Fruit fly (Drosophila melanogaster) whole organism, wandering third instar larva: ENCODE measurements around the gene okr.

Experiments
- Abd-B ChIP-seq: fragments of >200 bp; optimal IDR thresholded peaks from 2 replicates; lab custom pipeline; 2017; ENCODE audit warnings: missing biosample characterization, missing genetic modification characterization
- CG32264 ChIP-seq: fragments of 200-800 bp; sonication (Bioruptor generic); optimal IDR thresholded peaks from 2 replicates; lab custom pipeline; 2016; ENCODE audit warnings: missing biosample characterization, missing genetic modification characterization
- CG9705 ChIP-seq: fragments of 200-800 bp; sonication (Bioruptor generic); optimal IDR thresholded peaks from 2 replicates; lab custom pipeline; 2018; ENCODE audit warnings: missing biosample characterization, mild to moderate bottlenecking, missing genetic modification characterization
- Dfd ChIP-seq: fragments of >200 bp; optimal IDR thresholded peaks from 2 replicates; lab custom pipeline; 2017; ENCODE audit warnings: missing biosample characterization, missing genetic modification characterization
- Dif ChIP-seq: fragments of 200-275, 200-300 bp; sonication (Bioruptor generic); optimal IDR thresholded peaks from 2 replicates; lab custom pipeline; 2018; ENCODE audit warnings: missing biosample characterization, missing genetic modification characterization; ENCODE audit not compliant: partially characterized antibody
- GATAd ChIP-seq: sonication (Bioruptor generic); optimal IDR thresholded peaks from 2 replicates; lab custom pipeline; 2016; ENCODE audit warnings: missing biosample characterization, missing genetic modification characterization
- HLH106 ChIP-seq: fragments of 200-800 bp; optimal IDR thresholded peaks from 3 replicates; lab custom pipeline; 2019; ENCODE audit warnings: missing biosample characterization, mild to moderate bottlenecking, missing genetic modification characterization, moderate library complexity
- Hnf4 ChIP-seq: fragments of 200-800 bp; sonication (Bioruptor generic); optimal IDR thresholded peaks from 2 replicates; lab custom pipeline; 2016; ENCODE audit warnings: missing biosample characterization, mild to moderate bottlenecking, missing genetic modification characterization
- Hr78 ChIP-seq: fragments of >200 bp; optimal IDR thresholded peaks from 2 replicates; lab custom pipeline; 2017; ENCODE audit warnings: missing biosample characterization, missing genetic modification characterization
- Hr83 ChIP-seq: fragments of 200-300 bp; sonication (Bioruptor generic); optimal IDR thresholded peaks from 2 replicates; lab custom pipeline; 2016; ENCODE audit warnings: missing biosample characterization, mild to moderate bottlenecking, missing genetic modification characterization, moderate library complexity; ENCODE audit not compliant: poor library complexity, severe bottlenecking
- Jra ChIP-seq: sonication (Bioruptor generic); optimal IDR thresholded peaks from 2 replicates; lab custom pipeline; 2016; ENCODE audit warnings: missing biosample characterization, missing genetic modification characterization
- Mio ChIP-seq: sonication (Bioruptor generic); optimal IDR thresholded peaks from 2 replicates; lab custom pipeline; 2016; ENCODE audit warnings: missing biosample characterization, missing genetic modification characterization
- Myc ChIP-seq: fragments of >200 bp; optimal IDR thresholded peaks from 2 replicates; lab custom pipeline; 2017
- N ChIP-seq: fragments of >200 bp; optimal IDR thresholded peaks from 2 replicates; lab custom pipeline; 2018; ENCODE audit warnings: missing biosample characterization, missing external identifiers, missing genetic modification characterization
- OdsH ChIP-seq: fragments of 200-800 bp; sonication (Bioruptor generic); optimal IDR thresholded peaks from 2 replicates; lab custom pipeline; 2016; ENCODE audit warnings: missing biosample characterization, mild to moderate bottlenecking, missing genetic modification characterization
- Rel ChIP-seq, 2 experiments: fragments of 200-800 bp; sonication (Bioruptor generic) in 1 of 2; optimal IDR thresholded peaks; 2 replicates in 1 of 2; 3 replicates in 1 of 2; lab custom pipeline; 2016 to 2019; ENCODE audit warnings: mild to moderate bottlenecking in 2 of 2, missing biosample characterization in 2 of 2, missing genetic modification characterization in 2 of 2, moderate library complexity in 1 of 2
- Sp1 ChIP-seq: fragments of 200-800 bp; sonication (Bioruptor generic); optimal IDR thresholded peaks from 3 replicates; lab custom pipeline; 2019; ENCODE audit warnings: missing biosample characterization, mild to moderate bottlenecking, missing genetic modification characterization, moderate library complexity
- Vsx2 ChIP-seq: fragments of 200-300, 225-300 bp; sonication (Bioruptor generic); optimal IDR thresholded peaks from 2 replicates; lab custom pipeline; 2018; ENCODE audit warnings: missing biosample characterization, missing genetic modification characterization; ENCODE audit not compliant: partially characterized antibody
- br ChIP-seq: fragments of 200-800 bp; sonication (Bioruptor generic); optimal IDR thresholded peaks from 2 replicates; lab custom pipeline; 2016; ENCODE audit warnings: missing biosample characterization, missing genetic modification characterization
- dl ChIP-seq, 2 experiments: fragments of 175-275, 200-275 bp in 1 of 2; fragments of 200-275 bp in 1 of 2; sonication (Bioruptor generic); optimal IDR thresholded peaks; lab custom pipeline; 2018; ENCODE audit warnings: mild to moderate bottlenecking in 2 of 2, missing biosample characterization in 2 of 2, missing genetic modification characterization in 2 of 2, moderate library complexity in 2 of 2; ENCODE audit not compliant: partially characterized antibody in 2 of 2, insufficient read depth in 1 of 2
- dmrt93B ChIP-seq: fragments of 200-800 bp; sonication (Bioruptor generic); optimal IDR thresholded peaks from 2 replicates; lab custom pipeline; 2018; ENCODE audit warnings: missing biosample characterization, mild to moderate bottlenecking, missing genetic modification characterization
- ey ChIP-seq: fragments of 200-800 bp; sonication (Bioruptor generic); optimal IDR thresholded peaks from 2 replicates; lab custom pipeline; 2016; ENCODE audit warnings: missing biosample characterization, missing genetic modification characterization
- foxo ChIP-seq, 2 experiments: fragments of 200-800 bp; sonication (Bioruptor generic); optimal IDR thresholded peaks; 2 replicates in 1 of 2; 3 replicates in 1 of 2; lab custom pipeline; 2016 to 2017; ENCODE audit warnings: missing biosample characterization in 2 of 2, missing genetic modification characterization in 2 of 2
- fru ChIP-seq: fragments of 200-800 bp; sonication (Bioruptor generic); optimal IDR thresholded peaks from 3 replicates; lab custom pipeline; 2016; ENCODE audit warnings: missing biosample characterization, mild to moderate bottlenecking, missing genetic modification characterization
- h ChIP-seq: fragments of 200-800 bp; sonication (Bioruptor generic); optimal IDR thresholded peaks from 3 replicates; lab custom pipeline; 2016; ENCODE audit warnings: missing biosample characterization, mild to moderate bottlenecking, missing genetic modification characterization
- jim ChIP-seq: fragments of 175-275, 200-325 bp; sonication (Bioruptor generic); optimal IDR thresholded peaks from 2 replicates; lab custom pipeline; 2016; ENCODE audit warnings: missing biosample characterization, mild to moderate bottlenecking, missing genetic modification characterization
- lola ChIP-seq: fragments of >200 bp; optimal IDR thresholded peaks from 2 replicates; lab custom pipeline; 2017; ENCODE audit warnings: missing biosample characterization, missing genetic modification characterization
- pan ChIP-seq: fragments of >200 bp; optimal IDR thresholded peaks from 2 replicates; lab custom pipeline; 2017
- psq ChIP-seq: fragments of 200-800 bp; sonication (Bioruptor generic); optimal IDR thresholded peaks from 3 replicates; lab custom pipeline; 2017; ENCODE audit warnings: missing biosample characterization, mild to moderate bottlenecking, missing genetic modification characterization, moderate library complexity
- rgr ChIP-seq: fragments of 200-800 bp; sonication (Bioruptor generic); optimal IDR thresholded peaks from 3 replicates; lab custom pipeline; 2016; ENCODE audit warnings: missing biosample characterization, mild to moderate bottlenecking, missing genetic modification characterization
- sage ChIP-seq: fragments of 200-800 bp; sonication (Bioruptor generic); optimal IDR thresholded peaks from 2 replicates; lab custom pipeline; 2016; ENCODE audit warnings: missing biosample characterization, mild to moderate bottlenecking, missing genetic modification characterization
- sv ChIP-seq: fragments of 200-800 bp; sonication (Bioruptor generic); optimal IDR thresholded peaks from 3 replicates; lab custom pipeline; 2016; ENCODE audit warnings: missing biosample characterization, missing genetic modification characterization
- tai ChIP-seq: sonication (Bioruptor generic); optimal IDR thresholded peaks from 2 replicates; lab custom pipeline; 2016; ENCODE audit warnings: missing biosample characterization, missing genetic modification characterization
- usp ChIP-seq: fragments of >200 bp; optimal IDR thresholded peaks from 2 replicates; lab custom pipeline; 2017; ENCODE audit warnings: missing biosample characterization, missing genetic modification characterization
- woc ChIP-seq: sonication (Bioruptor generic); optimal IDR thresholded peaks from 2 replicates; lab custom pipeline; 2016; ENCODE audit warnings: missing biosample characterization, mild to moderate bottlenecking, missing genetic modification characterization

Gene okr

DNA sequence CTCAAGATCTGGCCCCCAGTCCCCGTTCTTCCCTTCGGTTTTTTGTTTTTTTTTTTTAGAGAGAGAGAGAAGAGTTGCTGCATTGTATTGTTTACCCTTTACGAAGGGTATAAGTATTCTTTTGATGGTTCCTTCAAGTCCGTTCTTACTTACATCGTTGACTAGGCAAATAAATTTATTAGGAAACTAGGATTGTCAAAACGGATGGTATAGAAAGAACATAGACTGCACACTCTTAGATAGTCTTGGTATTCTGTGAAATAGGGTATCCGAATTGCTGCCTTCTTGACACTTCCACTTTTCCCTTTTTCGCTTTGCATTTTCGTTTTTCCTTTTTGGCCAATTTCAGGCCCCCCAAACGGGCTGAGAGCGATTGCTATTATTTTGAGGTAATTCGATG is 18.9 kb upstream of the okr start (continued):
- no peak for TF ChIP-seq Vsx2 (GFP tag; lab: Kevin White, UChicago)
- TF ChIP-seq Jra (GFP tag; lab: Kevin White, UChicago): no peak
- peak; percentile 68 for TF ChIP-seq psq
- TF ChIP-seq dl (GFP tag; optimal IDR thresholded peaks at IDR 0.05; lab: Kevin White, UChicago; ENCODE audit: insufficient read depth in 1 of 2, partially characterized antibody in 2 of 2): no peak
- no peak for TF ChIP-seq N (GFP tag; lab: Kevin White, UChicago)
- TF ChIP-seq pan: no peak
- peak; percentile 80 for TF ChIP-seq fru (GFP tag; lab: Kevin White, UChicago)
- no peak for TF ChIP-seq sage (GFP tag; lab: Kevin White, UChicago)
- TF ChIP-seq Hr83 (GFP tag; lab: Kevin White, UChicago): no peak
- peak; percentile 66 for TF ChIP-seq ey
- peak; percentile 42 for TF ChIP-seq jim

DNA sequence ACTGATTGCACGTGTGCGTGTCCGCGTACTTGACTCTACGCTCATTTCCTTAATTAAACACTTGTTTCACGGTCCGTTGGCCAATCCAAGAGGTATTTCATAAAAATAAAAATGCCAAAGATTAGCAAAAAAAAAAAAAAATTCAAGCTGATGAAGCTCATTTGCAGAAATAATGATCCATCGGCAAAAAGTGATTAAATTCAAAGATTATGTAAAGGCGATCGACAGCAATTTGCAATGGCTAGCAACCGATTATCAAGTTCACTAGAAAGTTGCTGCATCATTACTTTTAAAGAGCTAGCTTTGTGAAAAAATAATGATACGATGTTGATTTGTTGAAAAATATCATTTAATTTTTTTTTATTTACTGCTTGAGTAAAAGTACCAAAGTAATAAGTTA is 16.9 kb upstream of the okr start:
- no peak for TF ChIP-seq usp (GFP tag; lab: Kevin White, UChicago)
- no peak for TF ChIP-seq OdsH (GFP tag; lab: Kevin White, UChicago)
- no peak for TF ChIP-seq Vsx2 (GFP tag; lab: Kevin White, UChicago)
- TF ChIP-seq br (GFP tag; lab: Kevin White, UChicago): no peak
- TF ChIP-seq, all 38 proteins: peak for 0

DNA sequence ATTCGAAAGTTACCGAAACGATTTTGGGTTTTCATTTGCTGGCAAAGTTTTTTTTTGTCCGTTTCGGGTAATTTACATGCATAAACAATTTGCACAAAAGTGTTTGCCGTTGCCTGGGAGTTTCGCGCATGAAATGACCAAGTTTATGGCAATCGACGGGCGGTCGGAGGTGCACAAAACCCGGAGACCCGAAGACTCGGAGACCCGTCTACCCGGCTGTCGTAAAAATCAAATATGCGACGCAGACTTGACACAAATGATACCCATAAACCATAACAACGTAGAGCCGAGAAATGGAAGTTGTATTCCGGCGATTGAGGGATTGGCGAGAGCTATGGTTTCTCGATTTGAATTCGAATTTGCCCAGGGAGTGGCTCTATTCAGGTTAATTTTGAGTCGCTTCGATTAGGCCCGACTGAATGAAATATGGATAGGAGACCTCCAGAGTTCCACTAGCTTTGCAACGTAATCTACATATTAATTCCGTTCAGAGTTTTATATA is 14.4 kb upstream of the okr start:
- TF ChIP-seq sage (GFP tag; lab: Kevin White, UChicago) (no peak), Mio (GFP tag; lab: Kevin White, UChicago) (no peak), Hr78 (GFP tag; lab: Kevin White, UChicago) (no peak), pan (no peak)

DNA sequence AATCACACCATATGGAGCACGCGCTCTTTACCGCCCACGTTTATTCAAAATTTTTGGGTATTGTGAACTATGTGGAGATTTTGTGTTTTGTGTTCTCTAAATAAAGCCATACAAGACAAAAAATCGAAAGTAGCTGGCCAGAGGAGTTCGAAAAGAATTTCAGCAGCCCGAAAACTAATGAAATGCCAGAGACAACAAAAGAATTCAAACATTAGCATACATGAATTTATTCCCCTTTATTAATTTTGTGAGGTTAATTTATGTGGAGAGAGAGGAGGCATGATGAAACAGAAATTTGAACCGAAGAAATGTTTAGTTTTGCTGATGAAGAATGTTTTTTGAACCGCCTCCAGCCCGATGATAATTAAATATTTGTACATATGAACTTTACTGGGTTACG is 13.6 kb upstream of the okr start:
- TF ChIP-seq Abd-B (GFP tag; lab: Kevin White, UChicago) (no peak), woc (no peak), Hr78 (GFP tag; lab: Kevin White, UChicago) (no peak), Mio (GFP tag; lab: Kevin White, UChicago) (no peak), Dif (no peak), fru (GFP tag; lab: Kevin White, UChicago) (no peak), HLH106 (tag; lab: Kevin White, UChicago) (no peak), CG32264 (GFP tag; lab: Kevin White, UChicago) (no peak), psq (no peak), CG9705 (GFP tag; lab: Kevin White, UChicago) (no peak), tai (GFP tag; lab: Kevin White, UChicago) (no peak), Jra (GFP tag; lab: Kevin White, UChicago) (no peak), usp (GFP tag; lab: Kevin White, UChicago) (no peak), rgr (GFP tag; lab: Kevin White, UChicago) (no peak)

DNA sequence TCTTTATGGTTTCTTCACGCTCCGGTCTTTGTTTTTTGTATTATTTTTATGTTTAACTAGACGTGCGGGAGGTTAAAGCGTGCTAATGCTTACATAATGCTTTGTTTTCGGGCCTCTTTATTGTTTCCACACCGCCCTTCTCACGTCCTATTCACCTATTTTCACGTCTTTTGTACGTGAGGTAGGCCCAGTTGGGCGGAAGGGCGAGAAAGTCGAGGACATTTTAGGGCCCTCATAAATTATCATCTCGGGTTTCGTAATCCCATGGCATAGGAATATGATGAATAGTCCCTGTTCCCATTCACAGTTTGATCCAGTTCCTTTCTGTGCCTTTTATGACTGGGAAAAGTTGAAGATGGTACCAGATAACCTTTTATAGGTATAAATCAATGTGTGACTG is 12.9 kb upstream of the okr start:
- no peak for TF ChIP-seq tai (GFP tag; lab: Kevin White, UChicago)
- TF ChIP-seq psq: no peak
- TF ChIP-seq Jra (GFP tag; lab: Kevin White, UChicago): no peak
- no peak for TF ChIP-seq dl (GFP tag; optimal IDR thresholded peaks at IDR 0.05; lab: Kevin White, UChicago; ENCODE audit: insufficient read depth in 1 of 2, partially characterized antibody in 2 of 2)
- TF ChIP-seq foxo (GFP tag; optimal IDR thresholded peaks at IDR 0.05; lab: Kevin White, UChicago): no peak
- TF ChIP-seq Vsx2 (GFP tag; lab: Kevin White, UChicago): no peak
- no peak for TF ChIP-seq Dif
- no peak for TF ChIP-seq dmrt93B (GFP tag; lab: Kevin White, UChicago)

DNA sequence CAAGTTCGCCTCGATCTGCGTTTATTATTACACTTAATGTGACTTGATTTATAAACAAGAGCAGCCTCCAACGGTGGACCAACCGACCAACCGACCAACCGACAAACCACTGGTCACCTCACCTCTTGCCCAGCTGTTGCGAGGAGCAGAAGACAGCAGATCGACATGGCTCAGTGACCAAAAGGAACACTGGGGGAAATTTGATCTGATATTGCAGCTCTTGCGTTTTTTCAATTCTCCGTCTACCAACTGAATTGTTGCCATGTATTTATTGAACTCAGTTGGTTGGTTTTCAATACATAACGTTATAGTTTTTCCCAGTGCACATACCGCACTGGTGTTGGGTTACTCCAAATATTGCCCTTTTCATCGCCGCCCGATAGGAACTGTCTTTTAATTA is 12.0 kb upstream of the okr start:
- TF ChIP-seq rgr (GFP tag; lab: Kevin White, UChicago): peak; percentile 31
- TF ChIP-seq jim: no peak
- no peak for TF ChIP-seq Abd-B (GFP tag; lab: Kevin White, UChicago)
- no peak for TF ChIP-seq dmrt93B (GFP tag; lab: Kevin White, UChicago)
- TF ChIP-seq dl (GFP tag; optimal IDR thresholded peaks at IDR 0.05; lab: Kevin White, UChicago; ENCODE audit: insufficient read depth in 1 of 2, partially characterized antibody in 2 of 2): no peak
- no peak for TF ChIP-seq Vsx2 (GFP tag; lab: Kevin White, UChicago)
- no peak for TF ChIP-seq GATAd
- TF ChIP-seq woc: peak; percentile 10
- no peak for TF ChIP-seq Hr83 (GFP tag; lab: Kevin White, UChicago)
- TF ChIP-seq lola (GFP tag; lab: Kevin White, UChicago): no peak
- no peak for TF ChIP-seq CG32264 (GFP tag; lab: Kevin White, UChicago)
- peak; percentile 63 for TF ChIP-seq br (GFP tag; lab: Kevin White, UChicago)
- TF ChIP-seq HLH106 (tag; lab: Kevin White, UChicago): peak; percentile 47
- peak; percentile 36 for TF ChIP-seq Sp1 (GFP tag; lab: Kevin White, UChicago)
- TF ChIP-seq psq: peak; percentile 31
- no peak for TF ChIP-seq N (GFP tag; lab: Kevin White, UChicago)
- no peak for TF ChIP-seq Myc (lab: Kevin White, UChicago)
- TF ChIP-seq sv (GFP tag; lab: Kevin White, UChicago): no peak
- peak; percentile 62 for TF ChIP-seq fru (GFP tag; lab: Kevin White, UChicago)
- TF ChIP-seq Hnf4 (GFP tag; lab: Kevin White, UChicago): peak; percentile 21
- TF ChIP-seq foxo (GFP tag; optimal IDR thresholded peaks at IDR 0.05; lab: Kevin White, UChicago): peak in 1 of 2 experiments; percentile 64
- no peak for TF ChIP-seq Mio (GFP tag; lab: Kevin White, UChicago)
- TF ChIP-seq h (GFP tag; lab: Kevin White, UChicago): peak; percentile 37
- TF ChIP-seq pan: no peak
- peak; percentile 2 for TF ChIP-seq OdsH (GFP tag; lab: Kevin White, UChicago)
- no peak for TF ChIP-seq Rel (GFP tag; optimal IDR thresholded peaks at IDR 0.05; lab: Kevin White, UChicago)
- TF ChIP-seq Rel (tag; optimal IDR thresholded peaks at IDR 0.05; lab: Kevin White, UChicago): no peak
- no peak for TF ChIP-seq Dfd (GFP tag; lab: Kevin White, UChicago)
